Fruit fly (Drosophila melanogaster) whole organism: ENCODE measurements around the gene mRpS18C.

Experiments
- CG8478 ChIP-seq: fragments of >200 bp; optimal IDR thresholded peaks from 2 replicates; lab custom pipeline; 2018; ENCODE audit warnings: inconsistent platforms
- Dll ChIP-seq: fragments of >200 bp; optimal IDR thresholded peaks from 2 replicates; lab custom pipeline; 2017
- EcR ChIP-seq, 2 experiments: fragments of >200 bp; optimal IDR thresholded peaks; 2 replicates each; lab custom pipeline; 2017; ENCODE audit warnings: missing biosample characterization in 2 of 2, missing genetic modification characterization in 2 of 2, missing genetic modification reagents in 2 of 2
- pan ChIP-seq: fragments of >200 bp; optimal IDR thresholded peaks from 2 replicates; lab custom pipeline; 2017
- psq ChIP-seq: fragments of >200 bp; optimal IDR thresholded peaks from 2 replicates; lab custom pipeline; 2017
- usp ChIP-seq: fragments of >200 bp; optimal IDR thresholded peaks from 2 replicates; lab custom pipeline; 2017; ENCODE audit warnings: missing biosample characterization, missing genetic modification characterization, mixed read lengths

DNA sequence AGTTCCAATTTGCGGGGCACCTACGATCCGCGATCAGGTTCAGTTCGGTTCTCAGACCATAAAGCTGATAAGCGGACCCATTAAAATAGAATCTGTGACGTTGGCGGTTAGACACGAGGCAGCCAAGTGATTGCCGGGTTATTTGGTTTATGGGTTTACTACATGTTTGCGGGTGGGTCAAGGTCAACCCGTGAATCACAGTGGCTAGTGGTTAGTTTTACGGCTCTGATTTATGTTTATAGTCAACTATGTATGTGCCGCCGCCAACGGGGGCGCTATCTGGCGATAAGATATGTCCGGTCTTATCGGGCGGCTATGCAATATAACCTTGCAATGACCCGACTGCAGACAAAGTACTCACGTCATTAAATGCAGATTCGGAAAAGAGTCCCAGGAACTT is 25.7 kb downstream of the mRpS18C start:
- TF ChIP-seq pan (lab: Kevin White, UChicago) (no peak), psq (lab: Kevin White, UChicago) (no peak), CG8478 (lab: Kevin White, UChicago) (no peak), Dll (lab: Kevin White, UChicago) (no peak), usp (GFP tag; lab: Kevin White, UChicago) (no peak), EcR (GFP tag; optimal IDR thresholded peaks at IDR 0.05; lab: Kevin White, UChicago) (no peak)
